Worm (Caenorhabditis elegans) whole organism, L3 larva: ENCODE measurements around the gene pho-9.

ENCODE experiments used
- ZK546.5 ChIP-seq: sonication (generic microtip); optimal IDR thresholded peaks from 2 replicates; lab custom pipeline; 2017; ENCODE audit warnings: missing biosample characterization, missing genetic modification characterization
- aly-2 ChIP-seq: fragments of 150-350 bp; optimal IDR thresholded peaks from 2 replicates; lab custom pipeline; 2014; ENCODE audit warnings: missing biosample characterization, missing genetic modification characterization
- ama-1 ChIP-seq: fragments of 150-350 bp; optimal IDR thresholded peaks from 2 replicates; lab custom pipeline; 2018
- ceh-28 ChIP-seq: fragments of 150-350 bp; optimal IDR thresholded peaks from 2 replicates; lab custom pipeline; 2014; ENCODE audit warnings: missing biosample characterization, missing genetic modification reagents, missing genetic modification characterization
- daf-12 ChIP-seq: fragments of 150-350 bp; optimal IDR thresholded peaks from 2 replicates; lab custom pipeline; 2014; ENCODE audit warnings: missing biosample characterization, missing genetic modification reagents, missing genetic modification characterization
- egl-27 ChIP-seq: sonication (generic microtip); optimal IDR thresholded peaks from 4 replicates; lab custom pipeline; 2017; ENCODE audit warnings: missing biosample characterization, missing genetic modification reagents, missing genetic modification characterization
- egl-5 ChIP-seq: fragments of 150-350 bp; optimal IDR thresholded peaks from 2 replicates; lab custom pipeline; 2017; ENCODE audit warnings: missing biosample characterization, missing genetic modification reagents, missing genetic modification characterization, inconsistent platforms
- elt-2 ChIP-seq: sonication (generic microtip); optimal IDR thresholded peaks from 2 replicates; lab custom pipeline; 2016; ENCODE audit warnings: missing genetic modification reagents, mild to moderate bottlenecking, missing genetic modification characterization, missing compliant biosample characterization
- elt-3 ChIP-seq, 3 experiments: fragments of 150-350 bp in 1 of 3; sonication (generic microtip) in 2 of 3; optimal IDR thresholded peaks; 2 replicates in 2 of 3; 4 replicates in 1 of 3; lab custom pipeline; 2014 to 2017; ENCODE audit warnings: missing biosample characterization in 3 of 3, missing genetic modification characterization in 3 of 3
- eor-1 ChIP-seq, 2 experiments: fragments of 150-350 bp; optimal IDR thresholded peaks; 2 replicates each; lab custom pipeline; 2014 to 2018; ENCODE audit warnings: missing biosample characterization in 2 of 2, missing genetic modification characterization in 2 of 2
- fkh-2 ChIP-seq: fragments of 150-350 bp; optimal IDR thresholded peaks from 2 replicates; lab custom pipeline; 2014; ENCODE audit warnings: missing biosample characterization, missing genetic modification reagents, missing genetic modification characterization
- fos-1 ChIP-seq: fragments of 150-350 bp; optimal IDR thresholded peaks from 2 replicates; lab custom pipeline; 2014; ENCODE audit warnings: missing biosample characterization, missing genetic modification characterization
- hmg-11 ChIP-seq: sonication (generic microtip); optimal IDR thresholded peaks from 2 replicates; lab custom pipeline; 2016; ENCODE audit warnings: missing genetic modification characterization, missing compliant biosample characterization
- jun-1 ChIP-seq: fragments of 150-350 bp; optimal IDR thresholded peaks from 2 replicates; lab custom pipeline; 2014; ENCODE audit warnings: missing biosample characterization, missing genetic modification reagents, missing genetic modification characterization
- lin-15B ChIP-seq: fragments of 150-350 bp; optimal IDR thresholded peaks from 2 replicates; lab custom pipeline; 2014; ENCODE audit warnings: missing biosample characterization, missing genetic modification characterization
- lin-39 ChIP-seq: fragments of 150-350 bp; optimal IDR thresholded peaks from 2 replicates; lab custom pipeline; 2018; ENCODE audit warnings: missing biosample characterization, missing genetic modification reagents, missing genetic modification characterization
- lsy-12 ChIP-seq: sonication (generic microtip); optimal IDR thresholded peaks from 2 replicates; lab custom pipeline; 2016; ENCODE audit warnings: mild to moderate bottlenecking, missing genetic modification characterization, missing compliant biosample characterization
- mdl-1 ChIP-seq: fragments of 150-350 bp; optimal IDR thresholded peaks from 2 replicates; lab custom pipeline; 2014; ENCODE audit warnings: missing biosample characterization, missing genetic modification characterization
- mml-1 ChIP-seq: fragments of 150-350 bp; sonication (generic microtip); optimal IDR thresholded peaks from 3 replicates; lab custom pipeline; 2014; ENCODE audit warnings: missing biosample characterization, missing genetic modification characterization
- nfya-1 ChIP-seq: sonication (generic microtip); optimal IDR thresholded peaks from 2 replicates; lab custom pipeline; 2017; ENCODE audit warnings: missing genetic modification characterization, mild to moderate bottlenecking, missing compliant biosample characterization, antibody characterized with exemption, moderate library complexity; ENCODE audit not compliant: insufficient read depth
- nhr-11 ChIP-seq: fragments of 150-350 bp; optimal IDR thresholded peaks from 2 replicates; lab custom pipeline; 2014; ENCODE audit warnings: missing biosample characterization, missing genetic modification characterization
- nhr-12 ChIP-seq: fragments of 150-350 bp; optimal IDR thresholded peaks from 2 replicates; lab custom pipeline; 2014; ENCODE audit warnings: missing biosample characterization, missing genetic modification characterization
- nhr-23 ChIP-seq: fragments of 150-350 bp; optimal IDR thresholded peaks from 2 replicates; lab custom pipeline; 2014; ENCODE audit warnings: missing biosample characterization, missing genetic modification reagents, missing genetic modification characterization
- nhr-25 ChIP-seq: sonication (generic microtip); optimal IDR thresholded peaks from 2 replicates; lab custom pipeline; 2017; ENCODE audit warnings: missing biosample characterization, missing genetic modification characterization
- nhr-28 ChIP-seq: fragments of 150-350 bp; optimal IDR thresholded peaks from 2 replicates; lab custom pipeline; 2014; ENCODE audit warnings: missing biosample characterization, missing genetic modification characterization
- nhr-77 ChIP-seq: fragments of 150-350 bp; optimal IDR thresholded peaks from 2 replicates; lab custom pipeline; 2014; ENCODE audit warnings: missing biosample characterization, missing genetic modification characterization
- pha-4 ChIP-seq: fragments of 150-350 bp; optimal IDR thresholded peaks from 2 replicates; lab custom pipeline; 2014; ENCODE audit warnings: missing biosample characterization, missing genetic modification reagents, missing genetic modification characterization
- pqm-1 ChIP-seq: fragments of 150-350 bp; optimal IDR thresholded peaks from 2 replicates; lab custom pipeline; 2017; ENCODE audit warnings: missing biosample characterization, missing genetic modification characterization, inconsistent platforms
- sea-2 ChIP-seq: fragments of 150-350 bp; sonication (generic microtip); optimal IDR thresholded peaks from 4 replicates; lab custom pipeline; 2014; ENCODE audit warnings: missing biosample characterization, missing genetic modification reagents, missing genetic modification characterization
- snpc-4 ChIP-seq: fragments of 150-350 bp; optimal IDR thresholded peaks from 2 replicates; lab custom pipeline; 2014; ENCODE audit warnings: missing biosample characterization, missing genetic modification characterization
- tbx-2 ChIP-seq: sonication (generic microtip); optimal IDR thresholded peaks from 2 replicates; lab custom pipeline; 2016; ENCODE audit warnings: mild to moderate bottlenecking, missing genetic modification characterization, missing compliant biosample characterization
- unc-39 ChIP-seq: sonication (generic microtip); optimal IDR thresholded peaks from 4 replicates; lab custom pipeline; 2017; ENCODE audit warnings: missing biosample characterization, missing genetic modification characterization
- zag-1 ChIP-seq: fragments of 150-350 bp; optimal IDR thresholded peaks from 2 replicates; lab custom pipeline; 2014; ENCODE audit warnings: missing biosample characterization, missing genetic modification characterization
- ztf-4 ChIP-seq: fragments of 150-350 bp; optimal IDR thresholded peaks from 2 replicates; lab custom pipeline; 2014; ENCODE audit warnings: missing biosample characterization, missing genetic modification characterization

pho-9 gene

DNA sequence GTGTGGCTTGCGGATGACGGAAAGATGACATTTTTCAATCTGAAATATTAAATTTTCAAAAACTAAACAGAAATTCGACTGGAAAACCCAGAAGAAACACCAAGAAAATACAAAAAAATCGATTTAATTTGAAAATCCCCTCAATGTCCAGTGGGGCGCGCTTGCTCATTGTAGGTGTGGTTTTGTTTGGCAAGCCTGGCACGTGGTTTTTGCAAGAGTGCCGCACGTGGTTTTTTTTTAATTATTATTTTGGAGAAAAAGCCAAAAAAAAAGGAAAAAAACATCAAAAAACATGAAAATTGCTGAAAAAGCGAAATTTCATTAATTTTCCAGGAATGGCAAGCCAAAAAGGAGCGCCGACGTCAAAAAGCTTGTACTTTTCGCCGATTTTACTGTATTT is 8.0 kb upstream of the pho-9 start, which contains the start of gene swsn-3 (continued):
- no peak for TF ChIP-seq fkh-2 (tag; lab: Kevin White, UChicago)
- peak; percentile 4 for TF ChIP-seq zag-1 (tag; lab: Kevin White, UChicago)
- peak; percentile 94 for TF ChIP-seq hmg-11
- TF ChIP-seq nhr-12: no peak
- peak; percentile 79 for TF ChIP-seq snpc-4
- TF ChIP-seq nhr-11 (tag; lab: Kevin White, UChicago): no peak
- peak; percentile 81 for TF ChIP-seq egl-5 (tag; lab: Kevin White, UChicago)
- peak; percentile 60 for TF ChIP-seq tbx-2 (tag; lab: Kevin White, UChicago)
- TF ChIP-seq nhr-25 (tag; lab: Kevin White, UChicago): peak; percentile 75
- peak; percentile 88 for TF ChIP-seq ceh-28 (tag; lab: Kevin White, UChicago)
- no peak for TF ChIP-seq sea-2
- TF ChIP-seq jun-1 (tag; lab: Kevin White, UChicago): peak; percentile 67
- TF ChIP-seq aly-2 (tag; lab: Kevin White, UChicago): no peak

DNA sequence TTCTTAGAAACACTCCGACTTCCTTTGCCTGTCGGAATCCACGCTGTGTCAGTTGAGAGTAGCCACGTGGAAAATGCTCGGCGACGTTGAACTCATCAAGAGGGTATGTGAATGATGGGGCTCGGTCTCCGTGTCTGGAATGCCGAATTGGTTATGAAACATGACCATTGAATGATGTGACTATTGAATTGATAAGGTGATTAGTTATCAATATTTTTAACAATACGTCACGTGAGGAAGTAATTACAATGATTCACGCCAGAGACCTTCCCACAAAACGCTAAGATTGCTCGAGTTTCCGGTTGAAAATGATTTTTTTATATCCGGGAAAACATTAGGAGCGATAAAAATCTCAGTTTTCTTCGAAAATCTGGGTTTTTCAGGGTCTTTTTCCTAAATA is 1.3 kb downstream of the pho-9 start:
- peak; percentile 65 for TF ChIP-seq elt-2
- TF ChIP-seq pqm-1 (tag; lab: Kevin White, UChicago): peak; percentile 53
- no peak for TF ChIP-seq egl-5 (tag; lab: Kevin White, UChicago)

DNA sequence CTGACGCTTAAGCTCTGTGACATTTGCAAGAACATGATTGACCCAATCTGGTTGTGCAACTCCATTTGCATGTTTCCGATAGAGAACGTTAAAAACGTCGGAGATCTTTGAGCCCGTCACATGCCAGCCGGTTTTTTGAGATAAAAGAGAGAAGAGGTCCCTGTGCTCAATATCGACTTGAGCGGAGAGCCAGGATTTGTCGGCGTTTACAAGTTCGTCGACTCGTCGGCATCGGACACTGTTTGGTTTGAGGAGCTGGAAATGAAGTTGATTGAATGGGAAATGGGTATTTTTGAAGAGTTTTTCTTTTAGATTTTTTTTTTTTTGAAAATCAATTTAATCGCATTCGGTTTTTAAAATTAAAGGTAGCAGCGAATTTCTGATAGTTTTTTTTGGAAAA is 2.5 kb downstream of the pho-9 start:
- TF ChIP-seq nhr-23 (tag; lab: Kevin White, UChicago) (no peak), lsy-12 (tag; lab: Kevin White, UChicago) (no peak), lin-15B (tag; lab: Kevin White, UChicago) (no peak), mml-1 (tag; lab: Kevin White, UChicago) (no peak), daf-12 (tag; lab: Kevin White, UChicago) (no peak), nhr-25 (tag; lab: Kevin White, UChicago) (no peak), nfya-1 (no peak), ztf-4 (tag; lab: Kevin White, UChicago) (no peak), eor-1 (tag; optimal IDR thresholded peaks at IDR 0.05; lab: Kevin White, UChicago) (no peak), zag-1 (tag; lab: Kevin White, UChicago) (no peak), hmg-11 (no peak)

ce11 chrIII:2757478-2757877 is 3.1 kb downstream of the pho-9 start:
- TF ChIP-seq unc-39 (no peak), mml-1 (tag; lab: Kevin White, UChicago) (no peak), lin-15B (tag; lab: Kevin White, UChicago) (no peak), ama-1 (lab: Kevin White, UChicago) (no peak), elt-3 (tag; optimal IDR thresholded peaks at IDR 0.05; lab: Kevin White, UChicago) (no peak), egl-27 (tag; lab: Kevin White, UChicago) (no peak)

ce11 chrIII:2756260-2756659 is 4.4 kb downstream of the pho-9 start, which contains the start of gene gldi-9:
Gene gldi-9 (minus strand): TSS chrIII:2756360.
- TF ChIP-seq pha-4 (peak; percentile 33), eor-1 (tag; optimal IDR thresholded peaks at IDR 0.05; lab: Kevin White, UChicago) (no peak), mdl-1 (tag; lab: Kevin White, UChicago) (no peak), mml-1 (tag; lab: Kevin White, UChicago) (no peak)

ce11 chrIII:2746553-2746952 is 14.1 kb downstream of the pho-9 start, which contains the start of gene Y71H2AM.14:
Gene Y71H2AM.14 (minus strand): TSS chrIII:2746653.
- TF ChIP-seq nhr-28 (tag; lab: Kevin White, UChicago): no peak
- TF ChIP-seq nhr-11 (tag; lab: Kevin White, UChicago): no peak
- no peak for TF ChIP-seq nfya-1
- TF ChIP-seq pqm-1 (tag; lab: Kevin White, UChicago): peak; percentile 33

- TF ChIP-seq pha-4: peak; percentile 18
- no peak for TF ChIP-seq fos-1 (tag; lab: Kevin White, UChicago)
- TF ChIP-seq elt-2: peak; percentile 93
- TF ChIP-seq sea-2: no peak
- TF ChIP-seq nhr-77 (tag; lab: Kevin White, UChicago): no peak
- peak; percentile 81 for TF ChIP-seq pqm-1 (tag; lab: Kevin White, UChicago)
- TF ChIP-seq ZK546.5 (tag; lab: Kevin White, UChicago): no peak
- TF ChIP-seq jun-1 (tag; lab: Kevin White, UChicago): peak; percentile 50
- no peak for TF ChIP-seq mdl-1 (tag; lab: Kevin White, UChicago)
- TF ChIP-seq lin-39: no peak
Measured at ce11 chrIII:2739469-2739868, 21.1 kb downstream of the pho-9 start, which contains the start of gene cest-25. Gene cest-25 (minus strand): TSS chrIII:2739531.
